Fruit fly (Drosophila melanogaster): ENCODE results near the gene CG32212.

DNA sequence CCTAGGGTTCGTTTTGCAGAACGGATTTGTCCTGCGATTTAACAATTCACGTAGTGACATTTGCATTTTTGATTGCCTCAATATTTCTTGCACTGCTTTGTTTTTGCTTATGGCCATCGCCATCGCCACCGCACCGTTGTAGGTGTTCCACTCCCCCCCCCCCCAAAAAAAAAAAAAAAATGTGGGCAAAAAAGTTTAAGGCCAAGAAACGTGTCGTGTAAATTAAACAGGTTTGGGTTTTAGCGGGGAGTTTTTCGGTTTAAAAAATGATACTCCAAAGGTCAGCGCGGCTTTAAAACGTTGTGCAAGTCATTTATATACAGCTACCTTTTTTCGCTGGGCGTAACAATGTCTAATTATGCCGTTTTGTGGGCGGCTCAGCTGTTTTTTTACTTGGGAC, 6.2 kb upstream of the CG32212 start:
- TF ChIP-seq CG6654 (GFP tag; optimal IDR thresholded peaks at IDR 0.05) = no peak
- no peak for TF ChIP-seq BEAF-32 (GFP tag; optimal IDR thresholded peaks at IDR 0.05)
- TF ChIP-seq Usf (GFP tag; optimal IDR thresholded peaks at IDR 0.05) = no peak
- no peak for TF ChIP-seq HLH54F (GFP tag; optimal IDR thresholded peaks at IDR 0.05)
